Fruit fly (Drosophila melanogaster): ENCODE results near the gene Jhbp6.
"Not testable (repeated sequence)": the region's sequence is repeated elsewhere in the genome, so short reads cannot be mapped to it uniquely, and the experiment has no call there.

Gene Jhbp6

DNA sequence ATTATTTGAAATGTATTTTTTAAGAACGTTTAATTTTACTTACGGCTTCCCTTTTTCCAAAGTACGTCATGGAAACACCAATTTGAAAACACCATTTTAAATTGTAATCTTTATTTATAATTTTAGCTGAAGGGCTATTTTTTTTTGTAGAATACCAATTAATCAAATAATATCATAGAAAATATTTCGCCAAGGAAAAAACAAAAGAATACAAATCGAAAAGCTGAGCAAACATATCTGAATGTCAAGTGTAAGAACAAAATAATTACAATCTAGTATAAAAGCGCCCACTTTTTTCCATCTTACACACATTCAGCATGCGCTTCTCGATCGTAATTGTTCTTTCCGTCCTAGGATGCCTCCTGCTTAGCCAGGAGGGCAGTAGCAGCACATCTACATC is 25.9 kb downstream of the Jhbp6 start, which contains the start of gene CG14452:
CG14452 (plus strand) TSS at position 301 of the 400 bp plus-strand sequence.
- TF ChIP-seq CG11902 (GFP tag; optimal IDR thresholded peaks at IDR 0.05) (no peak), net (GFP tag; optimal IDR thresholded peaks at IDR 0.05) (no peak), OdsH (GFP tag; optimal IDR thresholded peaks at IDR 0.05) (no peak), achi (GFP tag; optimal IDR thresholded peaks at IDR 0.05) (no peak), dac (GFP tag; optimal IDR thresholded peaks at IDR 0.05) (no peak), ss (GFP tag; optimal IDR thresholded peaks at IDR 0.05) (no peak), CG11294 (GFP tag; IDR thresholded peaks at IDR 0.05) (no peak), CG6276 (GFP tag; optimal IDR thresholded peaks at IDR 0.05) (no peak), CG8119 (GFP tag; IDR thresholded peaks at IDR 0.05) (no peak)

DNA sequence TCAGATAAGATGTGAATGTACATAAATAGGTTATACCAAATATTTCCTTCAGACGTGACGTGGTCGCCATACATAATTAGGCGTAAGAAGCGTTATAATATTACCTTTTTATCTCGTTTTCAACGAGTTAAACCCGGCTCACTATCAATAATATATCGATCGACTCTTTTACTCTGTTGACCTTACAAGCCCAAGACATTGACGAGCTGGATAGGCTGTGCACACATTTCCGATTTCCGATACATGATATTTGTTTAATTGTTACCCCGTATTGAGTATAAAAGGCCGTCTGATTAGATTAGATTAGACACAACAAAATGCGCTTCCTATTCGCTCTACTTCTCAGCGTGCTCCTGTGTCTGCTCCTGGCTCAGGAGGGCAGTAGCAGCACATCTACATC is 27.2 kb downstream of the Jhbp6 start, which contains the start of gene CG32453:
CG32453 (plus strand) TSS at position 301 of the 400 bp plus-strand sequence.
- TF ChIP-seq Eip75B, Sox102F, fkh (GFP tag; optimal IDR thresholded peaks at IDR 0.05): not testable (repeated sequence)

DNA sequence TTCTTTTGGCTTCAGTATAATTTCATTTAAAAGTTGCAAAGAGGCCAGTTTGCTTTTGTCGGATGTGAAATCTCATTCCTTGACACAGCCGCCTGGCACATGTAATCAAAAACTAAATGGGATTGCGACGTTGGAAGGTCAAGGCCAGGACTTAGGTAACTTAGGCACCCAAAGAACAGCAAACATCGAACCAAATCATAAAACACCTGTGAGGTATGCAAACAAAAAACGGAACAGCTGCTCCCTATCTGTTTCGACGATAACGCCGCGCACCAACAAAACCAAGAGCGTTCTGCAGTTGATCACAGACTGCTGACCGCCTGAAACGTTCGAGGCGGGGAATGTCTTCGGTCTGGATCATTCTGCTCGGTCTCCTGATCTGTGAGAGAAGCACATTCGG is 29.4 kb downstream of the Jhbp6 start, which contains the start of gene CG45116:
CG45116 (plus strand) TSS at position 301 of the 400 bp plus-strand sequence.
- TF ChIP-seq dsx (GFP tag; optimal IDR thresholded peaks at IDR 0.05; ENCODE audit: poor library complexity, severe bottlenecking) (no peak), fkh (GFP tag; optimal IDR thresholded peaks at IDR 0.05) (peak; percentile 46)

DNA sequence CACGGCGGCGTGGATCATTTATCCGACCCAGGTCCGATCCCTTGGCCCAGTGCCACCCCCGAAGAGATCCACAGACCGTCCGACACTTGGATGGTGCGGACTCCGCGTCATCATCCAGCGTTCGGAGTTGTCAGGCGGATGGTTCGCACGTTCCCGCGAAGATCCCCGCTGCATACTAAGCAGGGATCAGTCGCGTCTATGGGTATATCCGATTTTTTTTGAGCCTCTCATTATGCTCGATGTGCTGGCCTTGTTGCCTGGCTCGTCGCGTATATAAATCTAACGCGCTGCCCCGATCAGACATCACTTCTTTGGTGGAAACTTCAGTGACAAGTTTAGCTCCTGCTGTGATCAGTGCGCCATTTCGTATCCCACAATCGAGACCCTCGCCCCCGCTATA is 42.1 kb downstream of the Jhbp6 start, which contains the start of gene CG11370:
CG11370 (plus strand) TSS at position 301 of the 400 bp plus-strand sequence.
- TF ChIP-seq fd85E (GFP tag; optimal IDR thresholded peaks at IDR 0.05), result no peak
- TF ChIP-seq CG3032 (tag; optimal IDR thresholded peaks at IDR 0.05), result no peak
- no peak for TF ChIP-seq cyc (GFP tag; optimal IDR thresholded peaks at IDR 0.05)
- TF ChIP-seq CG11762 (GFP tag; optimal IDR thresholded peaks at IDR 0.05; ENCODE audit: insufficient read depth), result no peak
- no peak for TF ChIP-seq CG6792 (GFP tag; optimal IDR thresholded peaks at IDR 0.05)
- TF ChIP-seq CG10669 (GFP tag; optimal IDR thresholded peaks at IDR 0.05), result no peak
- TF ChIP-seq CG31627 (GFP tag; optimal IDR thresholded peaks at IDR 0.05), result no peak
- no peak for TF ChIP-seq Ets21C (GFP tag; optimal IDR thresholded peaks at IDR 0.05)
- TF ChIP-seq fkh (GFP tag; optimal IDR thresholded peaks at IDR 0.05), result no peak
- TF ChIP-seq Lpt (GFP tag; optimal IDR thresholded peaks at IDR 0.05), result no peak
- no peak for TF ChIP-seq OdsH (GFP tag; optimal IDR thresholded peaks at IDR 0.05)

DNA sequence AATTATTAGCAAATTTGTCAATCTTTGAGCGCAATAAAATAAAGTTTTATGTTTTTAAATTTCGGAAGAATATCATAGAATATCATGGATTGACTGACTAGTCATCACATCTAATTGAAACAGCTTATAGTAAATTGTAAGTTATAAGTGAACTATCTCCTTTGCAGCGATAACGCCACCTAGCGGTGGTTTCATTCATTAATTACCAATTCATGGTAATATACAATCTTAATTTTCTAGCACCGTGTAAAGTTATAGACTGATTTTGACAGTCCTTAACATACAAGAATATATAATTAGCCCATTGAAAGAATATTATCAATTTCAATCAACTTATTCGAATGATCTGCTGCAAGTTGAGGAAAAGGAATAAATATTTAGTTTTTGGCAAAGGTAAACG is 43.8 kb downstream of the Jhbp6 start:
- TF ChIP-seq Eip78C (GFP tag) (peak; percentile 4), CG34406 (GFP tag; optimal IDR thresholded peaks at IDR 0.05) (no peak)

DNA sequence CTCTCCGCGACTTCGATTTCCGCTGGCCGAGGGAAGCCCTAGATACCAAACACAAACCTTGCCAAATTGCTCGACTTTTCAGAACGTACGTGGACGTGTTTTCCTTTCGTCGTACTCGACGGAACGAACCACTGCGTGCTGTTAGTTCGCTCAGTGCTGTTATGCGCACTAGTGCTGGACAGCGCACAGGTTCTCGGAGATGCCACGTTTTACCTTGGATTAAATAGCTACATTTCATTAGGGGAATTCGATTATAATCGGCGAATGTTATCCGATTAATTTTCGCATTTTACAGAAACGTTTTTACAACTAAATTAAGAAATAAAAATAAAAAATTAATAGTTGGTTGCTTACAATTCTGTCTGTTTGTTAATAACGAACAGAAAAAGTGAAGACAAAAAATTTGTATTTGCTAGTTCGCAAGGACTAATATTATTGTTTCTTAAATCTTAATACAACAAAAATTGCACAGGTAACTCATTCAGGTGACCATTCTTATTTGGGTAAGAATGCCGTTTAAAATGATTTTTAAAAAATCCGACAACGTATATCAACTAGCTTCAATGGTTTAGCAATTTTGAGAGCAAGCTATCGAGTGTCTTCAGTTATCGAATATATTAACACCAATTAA is 47.5 kb downstream of the Jhbp6 start, which contains the start of the genes ArfGAP3 and CG32452:
ArfGAP3 (minus strand) TSS at position 441 of the 631 bp plus-strand sequence.
CG32452 (plus strand) TSS at position 592 of the 631 bp plus-strand sequence.
- TF ChIP-seq CG6792 (GFP tag; optimal IDR thresholded peaks at IDR 0.05) (peak; percentile 34), eg (GFP tag; IDR thresholded peaks at IDR 0.05) (peak; percentile 85), CG32006 (GFP tag; optimal IDR thresholded peaks at IDR 0.05) (peak; percentile 71), Eip75B (GFP tag; optimal IDR thresholded peaks at IDR 0.05) (peak; percentile 79), Ets21C (GFP tag; optimal IDR thresholded peaks at IDR 0.05) (peak; percentile 54), CG31627 (GFP tag; optimal IDR thresholded peaks at IDR 0.05) (peak; percentile 71), fd85E (GFP tag; optimal IDR thresholded peaks at IDR 0.05) (no peak), CG34406 (GFP tag; optimal IDR thresholded peaks at IDR 0.05) (peak; percentile 48), CG3919 (GFP tag; optimal IDR thresholded peaks at IDR 0.05) (peak; percentile 72), Ets96B (tag; optimal IDR thresholded peaks at IDR 0.05) (peak; percentile 52), salr (GFP tag; optimal IDR thresholded peaks at IDR 0.05) (peak in 1 of 2 experiments; percentile 70), CG11902 (GFP tag; optimal IDR thresholded peaks at IDR 0.05) (peak; percentile 55), pdm3 (GFP tag; optimal IDR thresholded peaks at IDR 0.05) (peak; percentile 80), esn (GFP tag; optimal IDR thresholded peaks at IDR 0.05) (peak; percentile 79), cyc (GFP tag; optimal IDR thresholded peaks at IDR 0.05) (peak; percentile 68), CG16779 (tag; optimal IDR thresholded peaks at IDR 0.05) (no peak), CG11762 (GFP tag; optimal IDR thresholded peaks at IDR 0.05; ENCODE audit: insufficient read depth) (peak; percentile 24), Sox14 (GFP tag; optimal IDR thresholded peaks at IDR 0.05) (peak; percentile 54), Sox102F (GFP tag; optimal IDR thresholded peaks at IDR 0.05) (no peak), lz (GFP tag; optimal IDR thresholded peaks at IDR 0.05) (peak; percentile 81), Eip93F (GFP tag; optimal IDR thresholded peaks at IDR 0.05) (peak; percentile 19), CG11294 (GFP tag; IDR thresholded peaks at IDR 0.05) (no peak; the same call in 1 of the 2 replicates), net (GFP tag; optimal IDR thresholded peaks at IDR 0.05) (peak; percentile 6), CG8632 (GFP tag; optimal IDR thresholded peaks at IDR 0.05) (peak; percentile 48), Hr39 (GFP tag; optimal IDR thresholded peaks at IDR 0.05) (peak; percentile 71), CG6808 (GFP tag; optimal IDR thresholded peaks at IDR 0.05) (no peak), Lpt (GFP tag; optimal IDR thresholded peaks at IDR 0.05) (peak; percentile 38)

Measured in whole organism, prepupa.